Worm (Caenorhabditis elegans) whole organism, L2 larva: ENCODE measurements around the gene Y46G5A.47.

ENCODE experiments used
- C34F6.9 ChIP-seq: fragments of 150-350 bp; optimal IDR thresholded peaks from 2 replicates; lab custom pipeline; 2014; ENCODE audit warnings: missing biosample characterization, missing genetic modification characterization
- R02D3.7 ChIP-seq: fragments of 150-350 bp; optimal IDR thresholded peaks from 2 replicates; lab custom pipeline; 2014; ENCODE audit warnings: missing biosample characterization, missing genetic modification characterization
- alr-1 ChIP-seq: fragments of 150-350 bp; optimal IDR thresholded peaks from 2 replicates; lab custom pipeline; 2014; ENCODE audit warnings: missing biosample characterization, missing genetic modification characterization
- ama-1 ChIP-seq: fragments of 150-350 bp; optimal IDR thresholded peaks from 2 replicates; lab custom pipeline; 2018; ENCODE audit warnings: inconsistent platforms
- blmp-1 ChIP-seq: sonication (generic microtip); optimal IDR thresholded peaks from 2 replicates; lab custom pipeline; 2017; ENCODE audit warnings: missing genetic modification characterization, mild to moderate bottlenecking, missing compliant biosample characterization, antibody characterized with exemption, moderate library complexity; ENCODE audit not compliant: insufficient read depth
- crh-2 ChIP-seq: sonication (generic microtip); optimal IDR thresholded peaks from 2 replicates; lab custom pipeline; 2017; ENCODE audit warnings: missing biosample characterization, missing genetic modification characterization
- dmd-4 ChIP-seq: sonication (generic microtip); optimal IDR thresholded peaks from 2 replicates; lab custom pipeline; 2017; ENCODE audit warnings: missing biosample characterization, missing genetic modification characterization
- egl-27 ChIP-seq: sonication (generic microtip); optimal IDR thresholded peaks from 3 replicates; lab custom pipeline; 2017; ENCODE audit warnings: missing biosample characterization, missing genetic modification reagents, missing genetic modification characterization
- elt-1 ChIP-seq: fragments of 150-350 bp; optimal IDR thresholded peaks from 2 replicates; lab custom pipeline; 2014; ENCODE audit warnings: missing biosample characterization, missing genetic modification characterization
- elt-3 ChIP-seq: sonication (generic microtip); optimal IDR thresholded peaks from 2 replicates; lab custom pipeline; 2017; ENCODE audit warnings: missing biosample characterization, missing genetic modification characterization
- fos-1 ChIP-seq: fragments of 150-350 bp; optimal IDR thresholded peaks from 2 replicates; lab custom pipeline; 2014; ENCODE audit warnings: missing biosample characterization, missing genetic modification characterization
- gmeb-1 ChIP-seq: fragments of 150-350 bp; optimal IDR thresholded peaks from 2 replicates; lab custom pipeline; 2014; ENCODE audit warnings: missing biosample characterization, missing genetic modification characterization
- lin-39 ChIP-seq: fragments of 150-350 bp; optimal IDR thresholded peaks from 2 replicates; lab custom pipeline; 2014; ENCODE audit warnings: missing biosample characterization, missing genetic modification reagents, missing genetic modification characterization
- mbf-1 ChIP-seq: sonication (generic microtip); optimal IDR thresholded peaks from 2 replicates; lab custom pipeline; 2017; ENCODE audit warnings: missing biosample characterization, missing genetic modification characterization
- mdl-1 ChIP-seq, 2 experiments: fragments of 150-350 bp in 1 of 2; sonication (generic microtip) in 1 of 2; optimal IDR thresholded peaks; 2 replicates each; lab custom pipeline; 2017; ENCODE audit warnings: missing biosample characterization in 2 of 2, missing genetic modification characterization in 2 of 2
- nhr-10 ChIP-seq: sonication (generic microtip); optimal IDR thresholded peaks from 2 replicates; lab custom pipeline; 2017; ENCODE audit warnings: missing biosample characterization, missing genetic modification characterization
- nhr-11 ChIP-seq: fragments of 150-350 bp; optimal IDR thresholded peaks from 2 replicates; lab custom pipeline; 2014; ENCODE audit warnings: missing biosample characterization, missing genetic modification characterization
- nhr-23 ChIP-seq: fragments of 150-350 bp; optimal IDR thresholded peaks from 2 replicates; lab custom pipeline; 2014; ENCODE audit warnings: missing biosample characterization, missing genetic modification reagents, missing genetic modification characterization
- nhr-237 ChIP-seq: fragments of 150-350 bp; optimal IDR thresholded peaks from 2 replicates; lab custom pipeline; 2014; ENCODE audit warnings: missing biosample characterization, missing genetic modification characterization
- nhr-25 ChIP-seq: fragments of 150-350 bp; sonication (generic microtip); optimal IDR thresholded peaks from 3 replicates; lab custom pipeline; 2014; ENCODE audit warnings: missing biosample characterization, missing genetic modification characterization
- peb-1 ChIP-seq: fragments of 150-350 bp; optimal IDR thresholded peaks from 2 replicates; lab custom pipeline; 2014; ENCODE audit warnings: missing biosample characterization, missing genetic modification characterization
- sem-4 ChIP-seq: fragments of 150-350 bp; optimal IDR thresholded peaks from 2 replicates; lab custom pipeline; 2014; ENCODE audit warnings: missing biosample characterization, missing genetic modification reagents, missing genetic modification characterization
- sma-3 ChIP-seq: sonication (generic microtip); optimal IDR thresholded peaks from 2 replicates; lab custom pipeline; 2016; ENCODE audit warnings: missing genetic modification reagents, missing genetic modification characterization, missing compliant biosample characterization
- sma-9 ChIP-seq, 2 experiments: fragments of 150-350 bp in 1 of 2; sonication (generic microtip) in 1 of 2; optimal IDR thresholded peaks; 2 replicates each; lab custom pipeline; 2014 to 2016; ENCODE audit warnings: missing genetic modification characterization in 2 of 2, mild to moderate bottlenecking in 1 of 2, missing biosample characterization in 1 of 2, missing compliant biosample characterization in 1 of 2, missing genetic modification reagents in 1 of 2, moderate library complexity in 1 of 2
- snpc-4 ChIP-seq: fragments of 150-350 bp; optimal IDR thresholded peaks from 2 replicates; lab custom pipeline; 2014; ENCODE audit warnings: missing biosample characterization, missing genetic modification characterization
- unc-39 ChIP-seq: fragments of 150-350 bp; optimal IDR thresholded peaks from 2 replicates; lab custom pipeline; 2014; ENCODE audit warnings: missing biosample characterization, missing genetic modification characterization
- zag-1 ChIP-seq: fragments of 150-350 bp; optimal IDR thresholded peaks from 2 replicates; lab custom pipeline; 2014; ENCODE audit warnings: missing biosample characterization, missing genetic modification characterization
- ztf-11 ChIP-seq: sonication (generic microtip); optimal IDR thresholded peaks from 2 replicates; lab custom pipeline; 2017; ENCODE audit warnings: missing biosample characterization, missing genetic modification characterization

The Y46G5A.47 gene

ce11 chrII:12767258-12767824 lies 37.8 kb downstream of the Y46G5A.47 start:
- TF ChIP-seq nhr-10 (tag; lab: Kevin White, UChicago): no peak
- TF ChIP-seq snpc-4: no peak
- no peak for TF ChIP-seq sem-4 (tag; lab: Kevin White, UChicago)
- TF ChIP-seq C34F6.9 (tag; lab: Kevin White, UChicago): no peak
- no peak for TF ChIP-seq nhr-23 (tag; lab: Kevin White, UChicago)
- TF ChIP-seq blmp-1 (tag; lab: Kevin White, UChicago): no peak
- TF ChIP-seq dmd-4 (tag; lab: Kevin White, UChicago): no peak
- no peak for TF ChIP-seq nhr-237 (tag; lab: Kevin White, UChicago)
- TF ChIP-seq nhr-11: no peak
- no peak for TF ChIP-seq peb-1 (tag; lab: Kevin White, UChicago)
- TF ChIP-seq crh-2 (tag; lab: Kevin White, UChicago): no peak
- no peak for TF ChIP-seq mdl-1 (tag; optimal IDR thresholded peaks at IDR 0.05; lab: Kevin White, UChicago)
- no peak for TF ChIP-seq zag-1 (tag; lab: Kevin White, UChicago)
- no peak for TF ChIP-seq elt-1
- no peak for TF ChIP-seq R02D3.7
- no peak for TF ChIP-seq nhr-25 (tag; lab: Kevin White, UChicago)
- TF ChIP-seq unc-39 (tag; lab: Kevin White, UChicago): no peak
- no peak for TF ChIP-seq mbf-1

DNA sequence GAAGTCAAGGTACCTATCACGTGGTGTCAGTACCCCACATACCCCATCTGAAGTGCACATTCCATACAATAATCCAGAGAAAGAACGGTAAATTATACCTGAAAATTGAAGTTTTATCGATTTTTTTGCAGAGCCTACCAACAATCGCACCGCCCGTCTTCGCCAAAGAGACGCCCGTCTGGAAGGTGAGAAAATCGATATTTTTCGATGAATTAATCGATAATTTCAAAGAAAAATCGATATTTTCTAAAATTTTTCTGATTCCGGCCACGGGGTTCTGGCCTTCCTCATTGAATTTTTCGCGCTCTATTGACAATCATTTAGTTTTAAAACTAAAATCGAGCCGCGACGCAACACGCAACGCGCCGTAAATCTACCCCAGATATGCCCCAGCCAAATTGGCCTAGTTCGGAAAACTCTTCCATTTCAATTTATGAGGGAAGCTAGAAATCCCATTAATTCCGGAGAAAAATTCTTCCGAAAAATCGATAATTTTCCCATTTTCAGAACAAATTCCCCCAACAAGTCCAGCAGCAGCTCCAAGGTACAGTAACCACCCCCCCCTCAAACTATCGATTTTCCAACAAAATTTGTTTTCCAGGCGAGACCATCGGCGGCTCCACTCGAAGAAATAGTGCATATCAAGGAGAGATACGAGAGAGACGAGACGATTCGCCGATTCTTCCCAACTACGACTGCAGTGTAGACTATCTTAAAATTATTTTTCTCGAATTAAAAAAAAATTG lies 38.5 kb downstream of the Y46G5A.47 start:
- TF ChIP-seq ztf-11: no peak

ce11 chrII:12764476-12764875 lies 40.6 kb downstream of the Y46G5A.47 start:
- TF ChIP-seq peb-1 (tag; lab: Kevin White, UChicago) (no peak), sma-9 (GFP tag; optimal IDR thresholded peaks at IDR 0.05; lab: Kevin White, UChicago) (no peak), sma-9 (tag; optimal IDR thresholded peaks at IDR 0.05; lab: Kevin White, UChicago) (no peak), gmeb-1 (tag; lab: Kevin White, UChicago) (no peak), sem-4 (tag; lab: Kevin White, UChicago) (no peak), nhr-10 (tag; lab: Kevin White, UChicago) (no peak), lin-39 (tag; lab: Kevin White, UChicago) (no peak), nhr-237 (tag; lab: Kevin White, UChicago) (no peak), ama-1 (no peak)
- TF ChIP-seq, all 48 proteins: peak for 0

- TF ChIP-seq peb-1 (tag; lab: Kevin White, UChicago) (no peak), sma-3 (GFP tag; lab: Kevin White, UChicago) (no peak), alr-1 (no peak), nhr-11 (no peak), dmd-4 (tag; lab: Kevin White, UChicago) (no peak), fos-1 (tag; lab: Kevin White, UChicago) (no peak)
These were observed 44.6 kb downstream of the Y46G5A.47 start, which contains the start of gene cnp-2 for ce11 chrII:12760497-12760896. Gene cnp-2 (plus strand): TSS chrII:12760797.

DNA sequence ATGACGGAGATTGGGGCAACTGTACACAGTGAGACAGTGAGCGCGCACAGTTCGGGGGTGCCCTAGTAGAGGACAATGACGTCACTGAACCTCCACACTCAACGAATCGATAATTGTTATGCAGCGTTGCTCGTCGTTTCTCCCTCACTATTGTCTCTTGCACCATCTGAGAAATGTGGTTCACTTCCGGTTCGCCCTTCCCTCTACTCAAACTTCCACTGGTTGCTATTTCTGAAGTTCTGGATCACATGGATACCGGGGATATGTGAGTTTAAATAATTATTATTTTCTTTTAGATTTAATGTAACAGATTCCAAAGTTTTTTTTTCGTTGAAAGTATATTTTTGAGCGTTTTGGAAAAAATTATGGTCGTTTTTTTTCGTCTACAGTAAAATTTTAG lies 48.9 kb downstream of the Y46G5A.47 start, which contains the start of the genes Y46G5A.7 and Y46G5A.8:
Y46G5A.7 (minus strand) TSS at position 153 of the 400 bp plus-strand sequence.
Y46G5A.8 (plus strand) TSS at position 159 of the 400 bp plus-strand sequence.
- TF ChIP-seq mbf-1 (no peak), nhr-11 (no peak), R02D3.7 (no peak), mdl-1 (tag; optimal IDR thresholded peaks at IDR 0.05; lab: Kevin White, UChicago) (no peak), ama-1 (no peak), nhr-10 (tag; lab: Kevin White, UChicago) (no peak), sem-4 (tag; lab: Kevin White, UChicago) (no peak), egl-27 (tag; lab: Kevin White, UChicago) (no peak), elt-3 (tag; lab: Kevin White, UChicago) (no peak), peb-1 (tag; lab: Kevin White, UChicago) (no peak)
